Fruit fly (Drosophila melanogaster) whole organism, wandering third instar larva: ENCODE results near the gene Agpat3.

Experiments
- Abd-B ChIP-seq: fragments of >200 bp; optimal IDR thresholded peaks from 2 replicates; lab custom pipeline; 2017; ENCODE audit warnings: missing biosample characterization, missing genetic modification characterization
- CG32264 ChIP-seq: fragments of 200-800 bp; sonication (Bioruptor generic); optimal IDR thresholded peaks from 2 replicates; lab custom pipeline; 2016; ENCODE audit warnings: missing biosample characterization, missing genetic modification characterization
- CG9705 ChIP-seq: fragments of 200-800 bp; sonication (Bioruptor generic); optimal IDR thresholded peaks from 2 replicates; lab custom pipeline; 2018; ENCODE audit warnings: missing biosample characterization, mild to moderate bottlenecking, missing genetic modification characterization
- CrebA ChIP-seq: fragments of 200-800 bp; sonication (Bioruptor generic); optimal IDR thresholded peaks from 2 replicates; lab custom pipeline; 2016; ENCODE audit warnings: missing biosample characterization, mild to moderate bottlenecking, missing genetic modification characterization, borderline replicate concordance
- Dfd ChIP-seq: fragments of >200 bp; optimal IDR thresholded peaks from 2 replicates; lab custom pipeline; 2017; ENCODE audit warnings: missing biosample characterization, missing genetic modification characterization
- Dif ChIP-seq: fragments of 200-275, 200-300 bp; sonication (Bioruptor generic); optimal IDR thresholded peaks from 2 replicates; lab custom pipeline; 2018; ENCODE audit warnings: missing biosample characterization, missing genetic modification characterization; ENCODE audit not compliant: partially characterized antibody
- GATAd ChIP-seq: sonication (Bioruptor generic); optimal IDR thresholded peaks from 2 replicates; lab custom pipeline; 2016; ENCODE audit warnings: missing biosample characterization, missing genetic modification characterization
- HLH106 ChIP-seq: fragments of 200-800 bp; optimal IDR thresholded peaks from 3 replicates; lab custom pipeline; 2019; ENCODE audit warnings: missing biosample characterization, mild to moderate bottlenecking, missing genetic modification characterization, moderate library complexity
- Hnf4 ChIP-seq: fragments of 200-800 bp; sonication (Bioruptor generic); optimal IDR thresholded peaks from 2 replicates; lab custom pipeline; 2016; ENCODE audit warnings: missing biosample characterization, mild to moderate bottlenecking, missing genetic modification characterization
- Hr78 ChIP-seq: fragments of >200 bp; optimal IDR thresholded peaks from 2 replicates; lab custom pipeline; 2017; ENCODE audit warnings: missing biosample characterization, missing genetic modification characterization
- Hr83 ChIP-seq: fragments of 200-300 bp; sonication (Bioruptor generic); optimal IDR thresholded peaks from 2 replicates; lab custom pipeline; 2016; ENCODE audit warnings: missing biosample characterization, mild to moderate bottlenecking, missing genetic modification characterization, moderate library complexity; ENCODE audit not compliant: poor library complexity, severe bottlenecking
- Mio ChIP-seq: sonication (Bioruptor generic); optimal IDR thresholded peaks from 2 replicates; lab custom pipeline; 2016; ENCODE audit warnings: missing biosample characterization, missing genetic modification characterization
- Myc ChIP-seq: fragments of >200 bp; optimal IDR thresholded peaks from 2 replicates; lab custom pipeline; 2017
- N ChIP-seq: fragments of >200 bp; optimal IDR thresholded peaks from 2 replicates; lab custom pipeline; 2018; ENCODE audit warnings: missing biosample characterization, missing external identifiers, missing genetic modification characterization
- OdsH ChIP-seq: fragments of 200-800 bp; sonication (Bioruptor generic); optimal IDR thresholded peaks from 2 replicates; lab custom pipeline; 2016; ENCODE audit warnings: missing biosample characterization, mild to moderate bottlenecking, missing genetic modification characterization
- Rel ChIP-seq, 2 experiments: fragments of 200-800 bp; sonication (Bioruptor generic) in 1 of 2; optimal IDR thresholded peaks; 2 replicates in 1 of 2; 3 replicates in 1 of 2; lab custom pipeline; 2016 to 2019; ENCODE audit warnings: mild to moderate bottlenecking in 2 of 2, missing biosample characterization in 2 of 2, missing genetic modification characterization in 2 of 2, moderate library complexity in 1 of 2
- Sp1 ChIP-seq: fragments of 200-800 bp; sonication (Bioruptor generic); optimal IDR thresholded peaks from 3 replicates; lab custom pipeline; 2019; ENCODE audit warnings: missing biosample characterization, mild to moderate bottlenecking, missing genetic modification characterization, moderate library complexity
- Vsx2 ChIP-seq: fragments of 200-300, 225-300 bp; sonication (Bioruptor generic); optimal IDR thresholded peaks from 2 replicates; lab custom pipeline; 2018; ENCODE audit warnings: missing biosample characterization, missing genetic modification characterization; ENCODE audit not compliant: partially characterized antibody
- br ChIP-seq: fragments of 200-800 bp; sonication (Bioruptor generic); optimal IDR thresholded peaks from 2 replicates; lab custom pipeline; 2016; ENCODE audit warnings: missing biosample characterization, missing genetic modification characterization
- brk ChIP-seq: fragments of 200-800 bp; sonication (Bioruptor generic); optimal IDR thresholded peaks from 2 replicates; lab custom pipeline; 2016; ENCODE audit warnings: missing biosample characterization, mild to moderate bottlenecking, missing genetic modification characterization
- dmrt93B ChIP-seq: fragments of 200-800 bp; sonication (Bioruptor generic); optimal IDR thresholded peaks from 2 replicates; lab custom pipeline; 2018; ENCODE audit warnings: missing biosample characterization, mild to moderate bottlenecking, missing genetic modification characterization
- dsf ChIP-seq: sonication (Bioruptor generic); optimal IDR thresholded peaks from 2 replicates; lab custom pipeline; 2016; ENCODE audit warnings: missing biosample characterization, missing genetic modification characterization, borderline replicate concordance
- ey ChIP-seq: fragments of 200-800 bp; sonication (Bioruptor generic); optimal IDR thresholded peaks from 2 replicates; lab custom pipeline; 2016; ENCODE audit warnings: missing biosample characterization, missing genetic modification characterization
- foxo ChIP-seq, 2 experiments: fragments of 200-800 bp; sonication (Bioruptor generic); optimal IDR thresholded peaks; 2 replicates in 1 of 2; 3 replicates in 1 of 2; lab custom pipeline; 2016 to 2017; ENCODE audit warnings: missing biosample characterization in 2 of 2, missing genetic modification characterization in 2 of 2
- fru ChIP-seq: fragments of 200-800 bp; sonication (Bioruptor generic); optimal IDR thresholded peaks from 3 replicates; lab custom pipeline; 2016; ENCODE audit warnings: missing biosample characterization, mild to moderate bottlenecking, missing genetic modification characterization
- h ChIP-seq: fragments of 200-800 bp; sonication (Bioruptor generic); optimal IDR thresholded peaks from 3 replicates; lab custom pipeline; 2016; ENCODE audit warnings: missing biosample characterization, mild to moderate bottlenecking, missing genetic modification characterization
- jim ChIP-seq: fragments of 175-275, 200-325 bp; sonication (Bioruptor generic); optimal IDR thresholded peaks from 2 replicates; lab custom pipeline; 2016; ENCODE audit warnings: missing biosample characterization, mild to moderate bottlenecking, missing genetic modification characterization
- lola ChIP-seq: fragments of >200 bp; optimal IDR thresholded peaks from 2 replicates; lab custom pipeline; 2017; ENCODE audit warnings: missing biosample characterization, missing genetic modification characterization
- pan ChIP-seq: fragments of >200 bp; optimal IDR thresholded peaks from 2 replicates; lab custom pipeline; 2017
- psq ChIP-seq: fragments of 200-800 bp; sonication (Bioruptor generic); optimal IDR thresholded peaks from 3 replicates; lab custom pipeline; 2017; ENCODE audit warnings: missing biosample characterization, mild to moderate bottlenecking, missing genetic modification characterization, moderate library complexity
- rgr ChIP-seq: fragments of 200-800 bp; sonication (Bioruptor generic); optimal IDR thresholded peaks from 3 replicates; lab custom pipeline; 2016; ENCODE audit warnings: missing biosample characterization, mild to moderate bottlenecking, missing genetic modification characterization
- sage ChIP-seq: fragments of 200-800 bp; sonication (Bioruptor generic); optimal IDR thresholded peaks from 2 replicates; lab custom pipeline; 2016; ENCODE audit warnings: missing biosample characterization, mild to moderate bottlenecking, missing genetic modification characterization
- sv ChIP-seq: fragments of 200-800 bp; sonication (Bioruptor generic); optimal IDR thresholded peaks from 3 replicates; lab custom pipeline; 2016; ENCODE audit warnings: missing biosample characterization, missing genetic modification characterization
- tai ChIP-seq: sonication (Bioruptor generic); optimal IDR thresholded peaks from 2 replicates; lab custom pipeline; 2016; ENCODE audit warnings: missing biosample characterization, missing genetic modification characterization
- usp ChIP-seq: fragments of >200 bp; optimal IDR thresholded peaks from 2 replicates; lab custom pipeline; 2017; ENCODE audit warnings: missing biosample characterization, missing genetic modification characterization
- woc ChIP-seq: sonication (Bioruptor generic); optimal IDR thresholded peaks from 2 replicates; lab custom pipeline; 2016; ENCODE audit warnings: missing biosample characterization, mild to moderate bottlenecking, missing genetic modification characterization

Gene Agpat3

dm6 chr3L:16369526-16369925, 16.2 kb downstream of the Agpat3 start, which contains the start of gene CG18814:
TSS of gene CG18814 (plus strand) at chr3L:16369826.
- TF ChIP-seq sv (GFP tag; lab: Kevin White, UChicago): no peak

- no peak for TF ChIP-seq foxo (GFP tag; optimal IDR thresholded peaks at IDR 0.05; lab: Kevin White, UChicago)
Observed at dm6 chr3L:16368199-16368598, 17.6 kb downstream of the Agpat3 start, which contains the start of gene CG4842. TSS of gene CG4842 (plus strand) at chr3L:16368389.

dm6 chr3L:16367240-16367639, 18.5 kb downstream of the Agpat3 start, which contains the start of gene Cpr72Ec:
TSS of gene Cpr72Ec (minus strand) at chr3L:16367340.
- TF ChIP-seq lola (GFP tag; lab: Kevin White, UChicago) (no peak), brk (no peak), sv (GFP tag; lab: Kevin White, UChicago) (no peak), jim (GFP tag; lab: Kevin White, UChicago) (no peak), Sp1 (GFP tag; lab: Kevin White, UChicago) (no peak), Vsx2 (GFP tag; lab: Kevin White, UChicago) (no peak), CG9705 (GFP tag; lab: Kevin White, UChicago) (no peak), foxo (GFP tag; optimal IDR thresholded peaks at IDR 0.05; lab: Kevin White, UChicago) (no peak), fru (GFP tag; lab: Kevin White, UChicago) (no peak), dsf (GFP tag; lab: Kevin White, UChicago) (no peak), HLH106 (no peak), CrebA (GFP tag; lab: Kevin White, UChicago) (no peak), GATAd (GFP tag; lab: Kevin White, UChicago) (no peak), rgr (GFP tag; lab: Kevin White, UChicago) (no peak), OdsH (GFP tag; lab: Kevin White, UChicago) (no peak), Dfd (GFP tag; lab: Kevin White, UChicago) (no peak), psq (no peak), Dif (GFP tag; lab: Kevin White, UChicago) (no peak), N (GFP tag; lab: Kevin White, UChicago) (no peak)
- TF ChIP-seq, all 38 proteins: peak for 0

- TF ChIP-seq CG32264 (GFP tag; lab: Kevin White, UChicago) (no peak), sv (GFP tag; lab: Kevin White, UChicago) (no peak), Abd-B (GFP tag; lab: Kevin White, UChicago) (no peak), sage (no peak), Mio (GFP tag; lab: Kevin White, UChicago) (no peak), Hr83 (GFP tag; lab: Kevin White, UChicago) (no peak), dsf (GFP tag; lab: Kevin White, UChicago) (no peak), tai (no peak), psq (no peak), ey (GFP tag; lab: Kevin White, UChicago) (no peak), Rel (GFP tag; optimal IDR thresholded peaks at IDR 0.05; lab: Kevin White, UChicago) (no peak), Rel (tag; optimal IDR thresholded peaks at IDR 0.05; lab: Kevin White, UChicago) (no peak), Hr78 (GFP tag; lab: Kevin White, UChicago) (no peak), fru (GFP tag; lab: Kevin White, UChicago) (no peak), foxo (GFP tag; optimal IDR thresholded peaks at IDR 0.05; lab: Kevin White, UChicago) (no peak), GATAd (GFP tag; lab: Kevin White, UChicago) (no peak), usp (GFP tag; lab: Kevin White, UChicago) (no peak)
Observed at dm6 chr3L:16364599-16364998, 21.2 kb downstream of the Agpat3 start, which contains the start of gene Cpr72Eb. TSS of gene Cpr72Eb (plus strand) at chr3L:16364899.

dm6 chr3L:16364182-16364581, 21.6 kb downstream of the Agpat3 start:
- TF ChIP-seq Vsx2 (GFP tag; lab: Kevin White, UChicago): no peak
- TF ChIP-seq br (GFP tag; lab: Kevin White, UChicago): peak; percentile 73
- peak; percentile 69 for TF ChIP-seq ey (GFP tag; lab: Kevin White, UChicago)
- peak; percentile 25 for TF ChIP-seq CG32264 (GFP tag; lab: Kevin White, UChicago)
- no peak for TF ChIP-seq CrebA (GFP tag; lab: Kevin White, UChicago)
- no peak for TF ChIP-seq Abd-B (GFP tag; lab: Kevin White, UChicago)
- TF ChIP-seq lola (GFP tag; lab: Kevin White, UChicago): no peak
- peak; percentile 27 for TF ChIP-seq brk
- TF ChIP-seq pan (lab: Kevin White, UChicago): no peak
- no peak for TF ChIP-seq Rel (GFP tag; optimal IDR thresholded peaks at IDR 0.05; lab: Kevin White, UChicago)
- TF ChIP-seq Rel (tag; optimal IDR thresholded peaks at IDR 0.05; lab: Kevin White, UChicago): no peak
- no peak for TF ChIP-seq tai
- no peak for TF ChIP-seq Dfd (GFP tag; lab: Kevin White, UChicago)
- TF ChIP-seq dsf (GFP tag; lab: Kevin White, UChicago): no peak
- no peak for TF ChIP-seq Dif (GFP tag; lab: Kevin White, UChicago)
- peak; percentile 67 for TF ChIP-seq woc
- no peak for TF ChIP-seq Mio (GFP tag; lab: Kevin White, UChicago)
- no peak for TF ChIP-seq sv (GFP tag; lab: Kevin White, UChicago)
- TF ChIP-seq dmrt93B: peak; percentile 56
- peak; percentile 66 for TF ChIP-seq psq
- TF ChIP-seq Myc (lab: Kevin White, UChicago): no peak
- TF ChIP-seq Hr78 (GFP tag; lab: Kevin White, UChicago): no peak
- TF ChIP-seq CG9705 (GFP tag; lab: Kevin White, UChicago): peak; percentile 39
- TF ChIP-seq OdsH (GFP tag; lab: Kevin White, UChicago): peak; percentile 81
- no peak for TF ChIP-seq Hr83 (GFP tag; lab: Kevin White, UChicago)
- TF ChIP-seq h: peak; percentile 83
- TF ChIP-seq usp (GFP tag; lab: Kevin White, UChicago): no peak
- no peak for TF ChIP-seq jim (GFP tag; lab: Kevin White, UChicago)
- peak; percentile 81 for TF ChIP-seq fru (GFP tag; lab: Kevin White, UChicago)
- peak; percentile 70 for TF ChIP-seq rgr (GFP tag; lab: Kevin White, UChicago)
- TF ChIP-seq Hnf4 (GFP tag; lab: Kevin White, UChicago): peak; percentile 65
- no peak for TF ChIP-seq GATAd (GFP tag; lab: Kevin White, UChicago)
